Worm (Caenorhabditis elegans) whole organism, late embryonic: ENCODE measurements around the gene F54B11.10.

Experiments
- ahr-1 ChIP-seq: sonication (generic microtip); optimal IDR thresholded peaks from 2 replicates; lab custom pipeline; 2016; ENCODE audit warnings: missing genetic modification characterization, missing compliant biosample characterization
- ama-1 ChIP-seq: fragments of 150-350 bp; optimal IDR thresholded peaks from 2 replicates; lab custom pipeline; 2014
- ceh-22 ChIP-seq: sonication (generic microtip); optimal IDR thresholded peaks from 2 replicates; lab custom pipeline; 2017; ENCODE audit warnings: missing biosample characterization, missing genetic modification characterization
- ceh-24 ChIP-seq: sonication (generic microtip); optimal IDR thresholded peaks from 2 replicates; lab custom pipeline; 2016; ENCODE audit warnings: mild to moderate bottlenecking, missing genetic modification characterization, missing compliant biosample characterization
- ceh-9 ChIP-seq: sonication (generic microtip); optimal IDR thresholded peaks from 2 replicates; lab custom pipeline; 2016; ENCODE audit warnings: mild to moderate bottlenecking, missing genetic modification characterization, inconsistent platforms, missing compliant biosample characterization
- hlh-8 ChIP-seq: sonication (generic microtip); optimal IDR thresholded peaks from 2 replicates; lab custom pipeline; 2016; ENCODE audit warnings: missing genotype, missing genetic modification characterization, missing compliant biosample characterization
- lim-6 ChIP-seq: sonication (generic microtip); optimal IDR thresholded peaks from 2 replicates; lab custom pipeline; 2016; ENCODE audit warnings: missing genetic modification characterization, missing compliant biosample characterization
- nfya-1 ChIP-seq: sonication (generic microtip); optimal IDR thresholded peaks from 2 replicates; lab custom pipeline; 2017; ENCODE audit warnings: missing genetic modification characterization, mild to moderate bottlenecking, missing compliant biosample characterization, antibody characterized with exemption, moderate library complexity
- npax-4 ChIP-seq: sonication (generic microtip); optimal IDR thresholded peaks from 2 replicates; lab custom pipeline; 2016; ENCODE audit warnings: missing genetic modification characterization, missing compliant biosample characterization
- pqm-1 ChIP-seq: sonication (generic microtip); optimal IDR thresholded peaks from 2 replicates; lab custom pipeline; 2016; ENCODE audit warnings: missing genetic modification characterization, missing compliant biosample characterization
- tbx-2 ChIP-seq: sonication (generic microtip); optimal IDR thresholded peaks from 2 replicates; lab custom pipeline; 2016; ENCODE audit warnings: missing genetic modification characterization, missing compliant biosample characterization
- tbx-7 ChIP-seq: sonication (generic microtip); optimal IDR thresholded peaks from 2 replicates; lab custom pipeline; 2016; ENCODE audit warnings: missing genotype, missing genetic modification characterization, missing compliant biosample characterization
- unc-42 ChIP-seq: sonication (generic microtip); optimal IDR thresholded peaks from 2 replicates; lab custom pipeline; 2016; ENCODE audit warnings: missing genotype, missing genetic modification characterization, missing compliant biosample characterization
- unc-86 ChIP-seq: sonication (generic microtip); optimal IDR thresholded peaks from 2 replicates; lab custom pipeline; 2016; ENCODE audit warnings: missing genetic modification characterization, missing compliant biosample characterization

- TF ChIP-seq lim-6 (tag; lab: Kevin White, UChicago) (no peak), tbx-2 (tag; lab: Kevin White, UChicago) (no peak), nfya-1 (tag; lab: Kevin White, UChicago) (no peak), ceh-24 (tag; lab: Kevin White, UChicago) (no peak), unc-42 (tag; lab: Kevin White, UChicago) (no peak), unc-86 (no peak), ahr-1 (tag; lab: Kevin White, UChicago) (no peak), ama-1 (lab: Kevin White, UChicago) (no peak), ceh-22 (tag; lab: Kevin White, UChicago) (no peak), pqm-1 (tag; lab: Kevin White, UChicago) (no peak), hlh-8 (no peak), ceh-9 (tag; lab: Kevin White, UChicago) (no peak), tbx-7 (tag; lab: Kevin White, UChicago) (no peak), npax-4 (tag; lab: Kevin White, UChicago) (no peak)
These were observed 23.9 kb downstream of the F54B11.10 start for ce11 chrX:13605854-13606253.
